Worm (Caenorhabditis elegans): Measurements from ENCODE around the gene F45H10.5.
A peak's percentile ranks its signal among the peaks of the same experiment; 100 is the strongest.

F45H10.5 gene

DNA sequence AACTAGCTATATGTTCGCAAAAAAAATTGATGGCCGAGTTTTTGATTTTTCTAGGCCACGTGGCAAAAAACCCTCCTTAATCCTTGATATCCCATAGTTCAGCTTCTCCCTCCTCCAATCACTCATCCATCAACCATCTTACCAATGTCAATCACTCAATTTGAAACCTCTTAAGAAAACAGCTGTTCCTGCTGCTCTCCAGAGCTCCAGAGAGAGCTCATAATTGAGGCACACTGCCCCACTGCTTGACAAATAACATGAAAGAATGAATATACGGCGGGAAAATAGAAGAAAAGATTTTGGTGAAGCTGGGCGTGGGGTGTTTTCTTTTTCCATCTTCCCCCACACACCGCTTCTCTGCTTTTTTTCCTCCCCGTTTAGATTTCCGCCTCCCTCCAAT is 1.1 kb upstream of the F45H10.5 start:
- no peak for TF ChIP-seq egrh-3 (GFP tag; IDR thresholded peaks at IDR 0.05)
- no peak for TF ChIP-seq ztf-26 (tag; optimal IDR thresholded peaks at IDR 0.05)
- TF ChIP-seq sptf-2 (GFP tag; optimal IDR thresholded peaks at IDR 0.05): no peak
- TF ChIP-seq hsf-1 (GFP tag; IDR thresholded peaks at IDR 0.05): no peak
- TF ChIP-seq nhr-80 (tag; optimal IDR thresholded peaks at IDR 0.05): no peak
- TF ChIP-seq hmg-1.2 (GFP tag; IDR thresholded peaks at IDR 0.05): no peak
- no peak for TF ChIP-seq Y95B8A.8 (GFP tag; IDR thresholded peaks at IDR 0.05)
- no peak for TF ChIP-seq athp-1 (tag; optimal IDR thresholded peaks at IDR 0.05)
- TF ChIP-seq F33H1.4 (GFP tag; IDR thresholded peaks at IDR 0.05): no peak
- TF ChIP-seq mes-4 (tag; optimal IDR thresholded peaks at IDR 0.05): no peak
- no peak for TF ChIP-seq F55B11.4 (tag; optimal IDR thresholded peaks at IDR 0.05; ENCODE audit: borderline replicate concordance, insufficient read depth)
- no peak for TF ChIP-seq F57A8.1 (GFP tag; optimal IDR thresholded peaks at IDR 0.05)
- no peak for TF ChIP-seq lin-40 (tag; optimal IDR thresholded peaks at IDR 0.05)
- TF ChIP-seq nfya-1 (tag; optimal IDR thresholded peaks at IDR 0.05; ENCODE audit: borderline replicate concordance, insufficient read depth): no peak
- TF ChIP-seq rpc-1 (optimal IDR thresholded peaks at IDR 0.05): no peak
- TF ChIP-seq rpc-1 (tag; optimal IDR thresholded peaks at IDR 0.05): no peak
- TF ChIP-seq nhr-120 (GFP tag; IDR thresholded peaks at IDR 0.05): no peak

DNA sequence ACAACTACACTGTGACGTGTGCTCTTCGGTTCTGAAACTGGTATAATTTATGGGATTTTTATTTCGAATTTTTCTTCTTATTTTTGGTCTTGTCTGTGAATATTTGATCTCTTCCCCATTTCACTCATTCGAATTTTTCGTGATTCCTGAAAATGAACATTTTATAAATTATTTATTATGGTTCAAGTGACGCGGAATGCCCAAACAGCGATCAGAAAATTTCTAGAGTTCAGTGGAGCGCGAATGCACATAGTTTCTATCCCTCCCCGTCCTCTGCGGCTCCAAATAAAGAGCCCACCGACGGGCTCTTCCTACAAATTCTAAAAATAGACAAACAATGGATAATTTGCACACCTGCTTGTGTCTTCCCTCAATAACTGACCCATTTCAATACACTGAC is 2.0 kb downstream of the F45H10.5 start, which contains the start of gene F54F11.1:
TSS of gene F54F11.1 (plus strand) at position 301 of the 400 bp plus-strand sequence.
- TF ChIP-seq gei-17 (GFP tag; optimal IDR thresholded peaks at IDR 0.05) (no peak), nhr-27 (tag; optimal IDR thresholded peaks at IDR 0.05) (no peak), dpl-1 (GFP tag; optimal IDR thresholded peaks at IDR 0.05) (no peak), hsf-1 (GFP tag; IDR thresholded peaks at IDR 0.05) (no peak), Y95B8A.8 (GFP tag; IDR thresholded peaks at IDR 0.05) (no peak), B0035.1 (tag; optimal IDR thresholded peaks at IDR 0.05) (no peak), rpc-1 (optimal IDR thresholded peaks at IDR 0.05) (no peak), rpc-1 (tag; optimal IDR thresholded peaks at IDR 0.05) (no peak), F10E7.11 (tag; optimal IDR thresholded peaks at IDR 0.05) (no peak), K12H6.12 (tag; optimal IDR thresholded peaks at IDR 0.05) (no peak), Y79H2A.3 (GFP tag; conservative IDR thresholded peaks at IDR 0.05) (no peak), unc-62 (GFP tag; optimal IDR thresholded peaks at IDR 0.05) (no peak), bed-1 (GFP tag; IDR thresholded peaks at IDR 0.05) (no peak), chd-7 (tag; optimal IDR thresholded peaks at IDR 0.05) (no peak), sptf-2 (GFP tag; optimal IDR thresholded peaks at IDR 0.05) (no peak), F57C9.4 (tag; optimal IDR thresholded peaks at IDR 0.05) (no peak), aptf-3 (GFP tag; IDR thresholded peaks at IDR 0.05) (no peak), tbp1 (GFP tag; optimal IDR thresholded peaks at IDR 0.05) (no peak), C06A6.2 (GFP tag; conservative IDR thresholded peaks at IDR 0.05) (no peak), ceh-58 (GFP tag; IDR thresholded peaks at IDR 0.05) (no peak), lsl-1 (GFP tag; optimal IDR thresholded peaks at IDR 0.05) (no peak)

DNA sequence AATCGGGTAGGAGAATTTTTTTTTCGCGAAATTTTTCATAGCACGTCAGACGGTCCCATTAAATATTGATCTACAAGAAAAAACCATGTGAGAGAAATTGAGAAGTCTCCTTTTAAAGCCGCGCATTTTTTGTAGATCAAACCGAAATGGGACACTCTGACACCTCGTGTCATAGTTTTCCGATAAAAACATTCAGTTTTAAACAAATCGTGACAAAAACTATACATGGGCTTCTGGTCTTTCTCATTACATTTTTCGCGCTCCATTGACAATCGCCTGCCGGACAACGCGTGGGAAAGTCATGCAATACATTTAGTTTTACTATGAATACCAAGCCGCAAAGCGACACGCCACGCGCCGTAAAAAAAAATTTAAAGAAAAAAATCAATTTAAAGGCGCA is 3.7 kb downstream of the F45H10.5 start:
- no peak for TF ChIP-seq him-1 (tag; optimal IDR thresholded peaks at IDR 0.05)
- no peak for TF ChIP-seq K12H6.12 (tag; optimal IDR thresholded peaks at IDR 0.05)
- no peak for TF ChIP-seq C06A6.2 (GFP tag; conservative IDR thresholded peaks at IDR 0.05)

- no peak for TF ChIP-seq gei-17 (GFP tag; optimal IDR thresholded peaks at IDR 0.05)
- peak; percentile 9 for TF ChIP-seq nhr-80 (tag; optimal IDR thresholded peaks at IDR 0.05)
These were observed 4.4 kb downstream of the F45H10.5 start for ce11 chrII:13505977-13506568.
